Worm (Caenorhabditis elegans) whole organism, dauer: Measurements from ENCODE around the gene arrd-28.

ENCODE experiments used
- unc-62 ChIP-seq: sonication (generic microtip); optimal IDR thresholded peaks from 2 replicates; lab custom pipeline; 2017; ENCODE audit warnings: missing biosample characterization, missing genetic modification reagents, missing genetic modification characterization

Gene arrd-28

ce11 chrX:10206008-10206407 is 22.2 kb downstream of the arrd-28 start:
- no peak for TF ChIP-seq unc-62 (GFP tag; lab: Kevin White, UChicago)

- no peak for TF ChIP-seq unc-62 (GFP tag; lab: Kevin White, UChicago)
Observed at ce11 chrX:10208481-10208880, 24.7 kb downstream of the arrd-28 start.

ce11 chrX:10212469-10212868 is 28.7 kb downstream of the arrd-28 start, which contains the start of gene F44A6.3:
TSS of gene F44A6.3 (plus strand) at chrX:10212769.
- TF ChIP-seq unc-62 (GFP tag; lab: Kevin White, UChicago), result no peak

- no peak for TF ChIP-seq unc-62 (GFP tag; lab: Kevin White, UChicago)
Observed at ce11 chrX:10215429-10215828, 31.6 kb downstream of the arrd-28 start, which contains the start of gene F44A6.4. TSS of gene F44A6.4 (minus strand) at chrX:10215495.

ce11 chrX:10216344-10216743 is 32.5 kb downstream of the arrd-28 start:
- no peak for TF ChIP-seq unc-62 (GFP tag; lab: Kevin White, UChicago)

ce11 chrX:10216857-10217256 is 33.1 kb downstream of the arrd-28 start:
- TF ChIP-seq unc-62 (GFP tag; lab: Kevin White, UChicago), result no peak

ce11 chrX:10218779-10219178 is 35.0 kb downstream of the arrd-28 start, which contains the start of gene F44A6.5:
TSS of gene F44A6.5 (minus strand) at chrX:10218929.
- TF ChIP-seq unc-62 (GFP tag; lab: Kevin White, UChicago), result no peak

- no peak for TF ChIP-seq unc-62 (GFP tag; lab: Kevin White, UChicago)
Observed at ce11 chrX:10219184-10219705, 35.5 kb downstream of the arrd-28 start.

- TF ChIP-seq unc-62 (GFP tag; lab: Kevin White, UChicago), result no peak
Observed at ce11 chrX:10225845-10226244, 42.0 kb downstream of the arrd-28 start.

ce11 chrX:10227217-10227616 is 43.4 kb downstream of the arrd-28 start:
- TF ChIP-seq unc-62 (GFP tag; lab: Kevin White, UChicago), result no peak

- TF ChIP-seq unc-62 (GFP tag; lab: Kevin White, UChicago), result no peak
Observed at ce11 chrX:10228094-10228746, 44.4 kb downstream of the arrd-28 start, which contains the start of gene C14H10.3. TSS of gene C14H10.3 (minus strand) at chrX:10228137.

- no peak for TF ChIP-seq unc-62 (GFP tag; lab: Kevin White, UChicago)
Observed at ce11 chrX:10230872-10231271, 47.1 kb downstream of the arrd-28 start.

- no peak for TF ChIP-seq unc-62 (GFP tag; lab: Kevin White, UChicago)
Observed at ce11 chrX:10232395-10232794, 48.6 kb downstream of the arrd-28 start.
